Fruit fly (Drosophila melanogaster): ENCODE data around the gene trh.

- no peak for TF ChIP-seq woc (GFP tag; optimal IDR thresholded peaks at IDR 0.05)
- TF ChIP-seq CG32264 (GFP tag; optimal IDR thresholded peaks at IDR 0.05) = no peak
- TF ChIP-seq dmrt93B (GFP tag; optimal IDR thresholded peaks at IDR 0.05) = no peak
- no peak for TF ChIP-seq brk (GFP tag; optimal IDR thresholded peaks at IDR 0.05)
- TF ChIP-seq Rel (GFP tag; optimal IDR thresholded peaks at IDR 0.05) = no peak
- no peak for TF ChIP-seq Rel (tag; optimal IDR thresholded peaks at IDR 0.05)
- no peak for TF ChIP-seq Hr78 (GFP tag; optimal IDR thresholded peaks at IDR 0.05)
- no peak for TF ChIP-seq sage (GFP tag; optimal IDR thresholded peaks at IDR 0.05)
Observed at dm6 chr3L:371228-371627, 21.2 kb downstream of the trh start.

Data from whole organism, wandering third instar larva.